Worm (Caenorhabditis elegans): ENCODE measurements around the gene iffb-1.

Gene iffb-1

ce11 chrIII:2349956-2350355 lies 35.7 kb downstream of the iffb-1 start:
- no peak for TF ChIP-seq M03D4.4 (tag; optimal IDR thresholded peaks at IDR 0.05)
- no peak for TF ChIP-seq nhr-76 (tag; optimal IDR thresholded peaks at IDR 0.05)
- no peak for TF ChIP-seq ceh-43 (GFP tag; optimal IDR thresholded peaks at IDR 0.05)
- TF ChIP-seq sptf-1 (tag; optimal IDR thresholded peaks at IDR 0.05): no peak
- no peak for TF ChIP-seq elt-3 (tag; optimal IDR thresholded peaks at IDR 0.05)
- TF ChIP-seq ham-2 (GFP tag; optimal IDR thresholded peaks at IDR 0.05): no peak
- no peak for TF ChIP-seq lin-32 (GFP tag; optimal IDR thresholded peaks at IDR 0.05)
- TF ChIP-seq elt-1 (tag; optimal IDR thresholded peaks at IDR 0.05; ENCODE audit: borderline replicate concordance, insufficient read depth): no peak
- TF ChIP-seq snpc-4 (tag; optimal IDR thresholded peaks at IDR 0.05): no peak
- TF ChIP-seq lin-13 (tag; optimal IDR thresholded peaks at IDR 0.05): no peak
- TF ChIP-seq unc-62 (GFP tag; optimal IDR thresholded peaks at IDR 0.05): no peak

ce11 chrIII:2362648-2363047 lies 48.4 kb downstream of the iffb-1 start, which contains the start of gene srd-69:
TSS of gene srd-69 (plus strand) at chrIII:2362948.
- TF ChIP-seq cnd-1 (tag; optimal IDR thresholded peaks at IDR 0.05) (no peak), snpc-4 (tag; optimal IDR thresholded peaks at IDR 0.05) (no peak), blmp-1 (tag; optimal IDR thresholded peaks at IDR 0.05) (no peak), unc-39 (tag; optimal IDR thresholded peaks at IDR 0.05) (no peak), nhr-2 (tag; optimal IDR thresholded peaks at IDR 0.05) (no peak), mep-1 (tag; optimal IDR thresholded peaks at IDR 0.05) (no peak), unc-62 (GFP tag; optimal IDR thresholded peaks at IDR 0.05) (no peak), lin-13 (tag; optimal IDR thresholded peaks at IDR 0.05) (no peak)

ce11 chrIII:2368424-2368823 lies 54.2 kb downstream of the iffb-1 start, which contains the start of gene H04J21.4:
TSS of gene H04J21.4 (minus strand) at chrIII:2368524.
- TF ChIP-seq flh-1 (GFP tag; optimal IDR thresholded peaks at IDR 0.05) (no peak), lin-32 (GFP tag; optimal IDR thresholded peaks at IDR 0.05) (no peak), nhr-2 (tag; optimal IDR thresholded peaks at IDR 0.05) (no peak), ceh-39 (tag; optimal IDR thresholded peaks at IDR 0.05) (no peak), drap-1 (GFP tag; optimal IDR thresholded peaks at IDR 0.05) (no peak), blmp-1 (tag; optimal IDR thresholded peaks at IDR 0.05) (no peak), sptf-1 (tag; optimal IDR thresholded peaks at IDR 0.05) (no peak), nhr-12 (tag; optimal IDR thresholded peaks at IDR 0.05) (no peak), unc-120 (tag; optimal IDR thresholded peaks at IDR 0.05; ENCODE audit: poor library complexity, severe bottlenecking) (no peak), nhr-28 (tag; optimal IDR thresholded peaks at IDR 0.05) (no peak), ham-2 (GFP tag; optimal IDR thresholded peaks at IDR 0.05) (no peak), cnd-1 (tag; optimal IDR thresholded peaks at IDR 0.05) (no peak), mab-5 (tag; optimal IDR thresholded peaks at IDR 0.05) (no peak), ceh-43 (GFP tag; optimal IDR thresholded peaks at IDR 0.05) (no peak), ceh-83 (GFP tag; optimal IDR thresholded peaks at IDR 0.05) (no peak), unc-62 (GFP tag; optimal IDR thresholded peaks at IDR 0.05) (no peak)

ce11 chrIII:2371864-2372263 lies 57.6 kb downstream of the iffb-1 start, which contains the start of gene H04J21.1:
TSS of gene H04J21.1 (minus strand) at chrIII:2371964.
- TF ChIP-seq unc-62 (GFP tag; optimal IDR thresholded peaks at IDR 0.05) (no peak), ceh-43 (GFP tag; optimal IDR thresholded peaks at IDR 0.05) (no peak), nhr-237 (tag; optimal IDR thresholded peaks at IDR 0.05) (no peak), ham-2 (GFP tag; optimal IDR thresholded peaks at IDR 0.05) (no peak), ceh-39 (tag; optimal IDR thresholded peaks at IDR 0.05) (no peak), lin-13 (tag; optimal IDR thresholded peaks at IDR 0.05) (no peak), sem-2 (GFP tag; optimal IDR thresholded peaks at IDR 0.05) (no peak), zip-8 (tag; optimal IDR thresholded peaks at IDR 0.05) (no peak), blmp-1 (tag; optimal IDR thresholded peaks at IDR 0.05) (no peak), ztf-11 (tag; optimal IDR thresholded peaks at IDR 0.05) (no peak), elt-1 (tag; optimal IDR thresholded peaks at IDR 0.05; ENCODE audit: borderline replicate concordance, insufficient read depth) (no peak), mab-5 (tag; optimal IDR thresholded peaks at IDR 0.05) (no peak), mep-1 (tag; optimal IDR thresholded peaks at IDR 0.05) (no peak), sptf-1 (tag; optimal IDR thresholded peaks at IDR 0.05) (no peak), bed-3 (GFP tag; optimal IDR thresholded peaks at IDR 0.05) (no peak), elt-3 (tag; optimal IDR thresholded peaks at IDR 0.05) (no peak), nhr-28 (tag; optimal IDR thresholded peaks at IDR 0.05) (no peak)

ce11 chrIII:2375918-2376317 lies 61.7 kb downstream of the iffb-1 start, which contains the start of gene H14E04.2:
TSS of gene H14E04.2 (plus strand) at chrIII:2376193.
- TF ChIP-seq zip-8 (tag; optimal IDR thresholded peaks at IDR 0.05): no peak
- TF ChIP-seq blmp-1 (tag; optimal IDR thresholded peaks at IDR 0.05): no peak
- TF ChIP-seq ztf-11 (tag; optimal IDR thresholded peaks at IDR 0.05): no peak
- peak; percentile 75 for TF ChIP-seq lin-13 (tag; optimal IDR thresholded peaks at IDR 0.05)
- TF ChIP-seq elt-3 (tag; optimal IDR thresholded peaks at IDR 0.05): no peak
- no peak for TF ChIP-seq nhr-237 (tag; optimal IDR thresholded peaks at IDR 0.05)
- TF ChIP-seq M03D4.4 (tag; optimal IDR thresholded peaks at IDR 0.05): no peak
- no peak for TF ChIP-seq lin-32 (GFP tag; optimal IDR thresholded peaks at IDR 0.05)
- TF ChIP-seq mab-5 (tag; optimal IDR thresholded peaks at IDR 0.05): no peak
- peak; percentile 19 for TF ChIP-seq hlh-1 (tag; optimal IDR thresholded peaks at IDR 0.05)
- no peak for TF ChIP-seq ham-2 (GFP tag; optimal IDR thresholded peaks at IDR 0.05)
- no peak for TF ChIP-seq elt-1 (tag; optimal IDR thresholded peaks at IDR 0.05; ENCODE audit: borderline replicate concordance, insufficient read depth)
- no peak for TF ChIP-seq flh-1 (GFP tag; optimal IDR thresholded peaks at IDR 0.05)
- TF ChIP-seq ceh-39 (tag; optimal IDR thresholded peaks at IDR 0.05): no peak
- TF ChIP-seq lsy-2 (tag; optimal IDR thresholded peaks at IDR 0.05): peak; percentile 24
- TF ChIP-seq pha-4 (tag; optimal IDR thresholded peaks at IDR 0.05): peak; percentile 85
- TF ChIP-seq unc-120 (tag; optimal IDR thresholded peaks at IDR 0.05; ENCODE audit: poor library complexity, severe bottlenecking): no peak
- peak; percentile 72 for TF ChIP-seq ces-1 (GFP tag; optimal IDR thresholded peaks at IDR 0.05)
- TF ChIP-seq unc-62 (GFP tag; optimal IDR thresholded peaks at IDR 0.05): no peak
- TF ChIP-seq ceh-43 (GFP tag; optimal IDR thresholded peaks at IDR 0.05): no peak
- peak; percentile 81 for TF ChIP-seq mep-1 (tag; optimal IDR thresholded peaks at IDR 0.05)
- no peak for TF ChIP-seq tbx-8 (GFP tag; optimal IDR thresholded peaks at IDR 0.05)
- TF ChIP-seq sptf-1 (tag; optimal IDR thresholded peaks at IDR 0.05): no peak

Data from whole organism, mixed stage, embryonic.